Worm (Caenorhabditis elegans): ENCODE results near the gene F46G10.2.

DNA sequence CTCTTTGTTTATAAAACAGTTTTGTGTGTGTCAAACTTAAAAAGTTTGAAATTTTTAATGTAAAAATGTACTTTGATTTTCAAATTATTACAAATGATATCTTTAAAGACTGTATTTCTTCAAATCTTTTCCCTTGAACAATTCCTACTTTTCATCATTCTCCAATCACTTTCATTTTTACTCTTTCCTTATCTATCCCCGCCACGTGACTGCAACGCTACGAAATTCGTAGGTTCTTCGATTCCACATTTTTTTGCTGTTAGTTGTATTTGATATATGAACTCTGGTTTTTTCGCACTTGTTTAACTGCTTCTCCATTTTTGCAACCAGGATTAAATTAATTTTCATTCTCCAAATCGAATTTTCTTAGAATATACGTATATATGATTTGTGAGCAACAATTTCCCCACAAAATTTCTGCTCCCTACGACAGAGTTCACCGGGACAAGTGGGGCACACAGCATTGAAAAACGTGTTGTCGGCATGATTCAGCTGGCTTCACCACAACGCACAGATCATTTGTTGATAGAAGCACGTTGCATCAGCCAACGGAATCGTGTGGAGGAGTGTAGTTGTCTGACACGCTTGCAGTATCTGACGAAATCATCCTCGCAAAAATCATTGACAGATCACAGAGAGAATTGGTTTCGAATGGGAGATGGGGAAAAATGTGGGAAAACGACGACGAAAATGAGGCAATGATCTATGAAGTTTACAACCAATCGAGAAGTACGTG is 32.1 kb downstream of the F46G10.2 start:
- TF ChIP-seq aha-1 (tag; optimal IDR thresholded peaks at IDR 0.05) (no peak), blmp-1 (tag; optimal IDR thresholded peaks at IDR 0.05) (peak; percentile 94), elt-3 (tag; optimal IDR thresholded peaks at IDR 0.05) (peak in 3 of 6 experiments; percentile 32 to 49 (median 44)), lsy-2 (tag; optimal IDR thresholded peaks at IDR 0.05) (peak in 1 of 2 experiments; percentile 12), egl-27 (tag; optimal IDR thresholded peaks at IDR 0.05) (peak in 1 of 2 experiments; percentile 37), nhr-28 (tag; optimal IDR thresholded peaks at IDR 0.05) (no peak), lir-3 (tag; optimal IDR thresholded peaks at IDR 0.05; ENCODE audit: poor library complexity) (no peak)

Measured in whole organism, L1 larva.